Worm (Caenorhabditis elegans): ENCODE measurements around the gene F14D7.2.

Gene F14D7.2

DNA sequence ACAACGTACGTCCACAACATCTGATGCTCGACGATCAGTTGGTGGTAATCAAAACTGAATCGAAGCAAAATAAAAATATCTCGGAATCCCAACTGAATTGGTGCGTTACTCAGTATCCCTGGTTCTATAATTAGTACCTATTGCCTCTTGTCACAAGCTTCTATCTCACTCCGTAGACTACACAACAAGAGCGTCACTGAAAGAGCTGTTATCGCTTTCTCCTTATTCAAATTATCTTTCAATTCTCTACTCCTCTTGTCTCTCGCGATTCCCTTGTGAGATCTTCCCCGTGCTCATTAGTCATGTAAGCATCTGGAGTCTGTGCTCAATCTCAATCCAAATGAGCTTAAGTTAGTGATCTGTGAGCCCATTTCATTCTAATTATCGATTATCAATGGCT is 43.1 kb upstream of the F14D7.2 start, which contains the start of gene srm-6 (continued):
- TF ChIP-seq hpl-2 (GFP tag; optimal IDR thresholded peaks at IDR 0.05) (no peak), tlp-1 (tag; optimal IDR thresholded peaks at IDR 0.05) (no peak), ceh-88 (GFP tag; IDR thresholded peaks at IDR 0.05) (no peak), zag-1 (tag; optimal IDR thresholded peaks at IDR 0.05) (no peak), fkh-8 (tag; optimal IDR thresholded peaks at IDR 0.05) (peak; percentile 40), sox-4 (tag; optimal IDR thresholded peaks at IDR 0.05) (no peak), lin-14 (GFP tag; optimal IDR thresholded peaks at IDR 0.05) (no peak), nhr-84 (tag; optimal IDR thresholded peaks at IDR 0.05) (no peak), hlh-4 (tag; optimal IDR thresholded peaks at IDR 0.05) (no peak), nhr-71 (tag; optimal IDR thresholded peaks at IDR 0.05) (peak; percentile 15), elt-2 (tag; optimal IDR thresholded peaks at IDR 0.05) (no peak)

DNA sequence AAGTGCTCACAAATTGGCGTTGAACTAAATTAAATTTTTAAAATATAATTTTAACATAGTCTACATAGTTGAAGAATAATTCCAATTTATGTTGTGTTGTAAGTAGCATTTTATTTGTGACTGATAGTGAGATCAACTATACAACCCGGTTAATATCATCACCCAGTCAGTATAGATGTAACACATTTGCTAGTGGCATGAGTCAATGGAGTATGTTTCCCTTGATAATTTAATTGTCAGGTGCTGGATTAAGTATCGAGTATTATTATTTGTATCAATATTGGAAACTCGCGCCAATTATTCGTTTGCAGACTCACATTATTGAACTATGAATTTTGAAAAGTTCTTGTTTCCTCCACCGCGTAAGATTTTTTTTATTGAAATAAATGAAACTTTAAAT is 41.4 kb upstream of the F14D7.2 start, which contains the start of gene srm-5:
TSS of gene srm-5 (plus strand) at position 301 of the 400 bp plus-strand sequence.
- TF ChIP-seq nhr-19 (GFP tag; conservative IDR thresholded peaks at IDR 0.05) (no peak), nhr-71 (tag; optimal IDR thresholded peaks at IDR 0.05) (peak; percentile 7), egl-13 (tag; optimal IDR thresholded peaks at IDR 0.05) (no peak), fkh-8 (tag; optimal IDR thresholded peaks at IDR 0.05) (peak; percentile 28)

DNA sequence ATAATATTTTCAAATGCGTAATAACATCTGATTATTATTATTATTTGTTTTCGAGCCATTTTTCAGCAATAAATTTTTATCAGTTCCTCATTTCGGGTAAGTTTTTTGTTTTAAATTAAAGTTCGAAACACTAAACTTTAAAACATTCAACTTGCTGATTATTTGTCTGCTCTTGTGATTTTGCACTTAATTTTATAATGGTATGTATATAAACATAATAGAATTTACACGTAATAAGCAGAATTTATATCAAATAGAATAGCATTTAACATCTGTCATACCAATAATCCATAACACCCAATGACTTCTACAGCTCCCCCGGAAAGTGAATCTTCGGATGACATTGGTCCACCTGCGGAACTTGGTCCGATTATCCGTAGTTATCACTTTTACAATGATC is 39.6 kb upstream of the F14D7.2 start, which contains the start of gene srm-4:
TSS of gene srm-4 (plus strand) at position 301 of the 400 bp plus-strand sequence.
- no peak for TF ChIP-seq elt-2 (tag; optimal IDR thresholded peaks at IDR 0.05)
- no peak for TF ChIP-seq ceh-8 (GFP tag; optimal IDR thresholded peaks at IDR 0.05)
- TF ChIP-seq hlh-17 (GFP tag; optimal IDR thresholded peaks at IDR 0.05; ENCODE audit: borderline replicate concordance) = no peak
- no peak for TF ChIP-seq aha-1 (tag; optimal IDR thresholded peaks at IDR 0.05)
- TF ChIP-seq nhr-237 (tag; optimal IDR thresholded peaks at IDR 0.05) = no peak
- TF ChIP-seq ceh-88 (GFP tag; IDR thresholded peaks at IDR 0.05) = no peak
- no peak for TF ChIP-seq unc-130 (tag; optimal IDR thresholded peaks at IDR 0.05)
- TF ChIP-seq snpc-4 (tag; optimal IDR thresholded peaks at IDR 0.05) = no peak
- TF ChIP-seq lin-14 (GFP tag; optimal IDR thresholded peaks at IDR 0.05) = no peak
- TF ChIP-seq nhr-28 (tag; optimal IDR thresholded peaks at IDR 0.05) = no peak
- no peak for TF ChIP-seq tbx-2 (tag; optimal IDR thresholded peaks at IDR 0.05)
- no peak for TF ChIP-seq aly-2 (tag; optimal IDR thresholded peaks at IDR 0.05)
- no peak for TF ChIP-seq ama-1 (optimal IDR thresholded peaks at IDR 0.05)
- TF ChIP-seq efl-3 (GFP tag; optimal IDR thresholded peaks at IDR 0.05) = no peak

ce11 chrV:14331477-14331876 is 38.0 kb upstream of the F14D7.2 start, which contains the start of gene F47B8.8:
F47B8.8 (plus strand) TSS chrV:14331733.
- TF ChIP-seq blmp-1 (tag; optimal IDR thresholded peaks at IDR 0.05) = peak; percentile 73
- peak in 1 of 2 experiments; percentile 20 for TF ChIP-seq mdl-1 (tag; optimal IDR thresholded peaks at IDR 0.05)
- peak; percentile 55 for TF ChIP-seq lin-14 (GFP tag; optimal IDR thresholded peaks at IDR 0.05)
- peak; percentile 5 for TF ChIP-seq nhr-71 (tag; optimal IDR thresholded peaks at IDR 0.05)
- TF ChIP-seq lsy-2 (tag; optimal IDR thresholded peaks at IDR 0.05) = no peak
- peak in 1 of 6 experiments; percentile 58 for TF ChIP-seq elt-3 (tag; optimal IDR thresholded peaks at IDR 0.05)
- TF ChIP-seq nhr-85 (tag) = peak; percentile 75
- peak; percentile 36 for TF ChIP-seq snu-23 (GFP tag; optimal IDR thresholded peaks at IDR 0.05)
- TF ChIP-seq hlh-4 (tag; optimal IDR thresholded peaks at IDR 0.05) = no peak
- peak; percentile 65 for TF ChIP-seq grh-1 (GFP tag; IDR thresholded peaks at IDR 0.05)

DNA sequence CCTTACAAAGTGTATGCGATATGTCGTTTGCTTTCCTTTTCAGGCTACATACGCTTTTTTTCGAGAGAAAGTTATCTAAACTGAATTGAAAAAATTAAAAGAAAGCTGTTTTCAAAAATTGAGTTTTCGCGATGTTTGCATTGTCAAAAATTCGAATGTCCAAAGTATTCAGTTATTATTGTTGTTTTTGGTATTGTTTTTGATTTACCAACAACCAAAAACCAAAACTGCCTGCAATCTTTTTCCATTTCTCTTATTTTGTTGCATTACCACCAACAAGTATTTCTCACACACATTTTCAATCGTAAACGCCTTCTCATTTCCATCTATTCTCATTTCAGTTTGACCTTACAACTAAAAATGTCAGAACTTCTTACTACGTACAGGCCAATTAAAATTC is 35.3 kb upstream of the F14D7.2 start, which contains the start of gene pepm-1:
TSS of gene pepm-1 (plus strand) at position 301 of the 400 bp plus-strand sequence.
- TF ChIP-seq ceh-82 (tag; optimal IDR thresholded peaks at IDR 0.05) (no peak), blmp-1 (tag; optimal IDR thresholded peaks at IDR 0.05) (peak; percentile 13)

ce11 chrV:14327776-14328175 is 34.3 kb upstream of the F14D7.2 start, which contains the start of gene F47B8.5:
F47B8.5 (minus strand) TSS chrV:14327876.
- TF ChIP-seq nhr-19 (GFP tag; conservative IDR thresholded peaks at IDR 0.05) = no peak
- TF ChIP-seq pqm-1 (tag; optimal IDR thresholded peaks at IDR 0.05) = no peak
- TF ChIP-seq zag-1 (tag; optimal IDR thresholded peaks at IDR 0.05) = no peak
- TF ChIP-seq tlp-1 (tag; optimal IDR thresholded peaks at IDR 0.05) = no peak
- no peak for TF ChIP-seq mdl-1 (tag; optimal IDR thresholded peaks at IDR 0.05)
- no peak for TF ChIP-seq lsy-2 (tag; optimal IDR thresholded peaks at IDR 0.05)
- no peak for TF ChIP-seq dsc-1 (tag; optimal IDR thresholded peaks at IDR 0.05)
- TF ChIP-seq elt-2 (tag; optimal IDR thresholded peaks at IDR 0.05) = no peak

Data from whole organism, L1 larva.